Fruit fly (Drosophila melanogaster): ENCODE results near the gene CG42828.

Gene CG42828

DNA sequence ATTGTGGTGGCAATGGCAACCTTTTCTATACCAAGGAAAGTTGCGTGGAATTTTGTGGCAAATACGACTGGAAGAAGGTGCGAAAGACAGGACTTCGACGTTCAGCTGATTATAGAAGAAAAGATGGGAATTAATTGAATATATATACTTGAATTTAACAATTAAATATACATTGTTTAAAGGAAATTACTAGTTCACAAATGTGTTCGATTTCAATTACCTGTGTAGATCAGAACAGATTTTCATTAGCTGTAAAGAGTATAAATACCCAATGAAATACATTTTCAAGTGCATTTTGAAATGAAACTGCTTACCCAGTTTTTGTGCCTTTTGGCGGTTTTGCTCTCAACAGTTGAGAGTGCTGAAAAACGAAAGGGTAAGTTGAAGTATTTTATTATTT, at the start of gene CG42828:
TSS of gene CG42828 (plus strand) at position 301 of the 400 bp plus-strand sequence.
- TF ChIP-seq CTCF (optimal IDR thresholded peaks at IDR 0.05) (no peak), CG8478 (optimal IDR thresholded peaks at IDR 0.05) (no peak)

DNA sequence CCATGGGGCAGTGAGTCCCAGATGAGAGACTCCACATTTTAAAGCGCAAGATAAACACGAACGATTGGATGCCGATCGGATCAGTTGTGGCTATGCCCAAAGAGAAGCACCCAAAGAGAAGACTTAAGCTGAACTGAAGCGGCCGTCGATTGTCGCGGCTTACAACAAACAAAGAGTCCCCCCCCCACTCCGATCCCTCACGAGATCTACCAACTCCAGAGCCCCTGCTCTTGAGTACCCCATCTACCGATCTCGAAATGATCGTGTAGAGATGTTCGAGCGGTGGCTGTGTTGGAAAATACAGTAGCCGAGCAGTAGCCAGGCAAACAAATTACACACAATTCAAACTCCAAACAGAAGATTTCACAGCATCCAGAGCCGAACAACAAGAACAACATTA, 47.8 kb upstream of the CG42828 start:
- TF ChIP-seq CTCF (optimal IDR thresholded peaks at IDR 0.05) (no peak), CG8478 (optimal IDR thresholded peaks at IDR 0.05) (no peak)

DNA sequence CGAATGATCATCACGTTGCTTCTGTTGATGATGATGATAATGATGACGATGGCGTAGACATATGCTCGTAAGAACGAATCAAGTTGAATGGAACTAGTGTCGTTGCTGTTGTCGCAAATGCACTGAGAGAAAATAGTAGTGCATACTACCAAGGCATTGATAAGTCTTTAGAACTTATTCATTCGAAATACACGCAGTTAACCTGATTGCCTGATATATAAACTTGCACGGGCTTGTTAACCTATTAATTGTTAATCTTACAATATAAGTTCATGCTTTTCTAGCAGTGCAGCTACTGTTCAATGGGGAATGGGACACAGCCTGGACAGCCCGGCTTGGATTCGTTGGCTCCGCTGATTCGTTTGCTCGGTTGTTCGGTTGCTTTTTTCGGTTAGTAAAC, 47.2 kb upstream of the CG42828 start:
- no peak for TF ChIP-seq CTCF (optimal IDR thresholded peaks at IDR 0.05)
- no peak for TF ChIP-seq CG8478 (optimal IDR thresholded peaks at IDR 0.05)

DNA sequence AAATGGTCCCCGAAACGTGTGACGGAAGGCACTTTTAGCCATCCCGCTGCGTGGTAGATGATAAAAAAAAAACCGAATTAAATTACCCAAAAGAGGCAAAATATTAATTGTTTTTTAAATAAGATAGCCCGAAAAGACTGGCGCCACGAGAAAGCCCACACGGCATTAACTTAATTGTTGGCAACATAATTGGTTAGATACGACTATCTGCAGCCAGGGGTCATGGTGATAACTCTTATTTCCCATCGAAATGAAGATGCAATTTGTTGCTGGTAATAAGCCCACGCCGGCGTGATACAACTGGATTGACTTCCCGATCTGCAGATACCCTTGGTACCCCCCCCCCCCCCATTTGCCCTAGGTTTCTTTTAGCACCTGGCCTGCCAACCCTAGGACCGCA, 45.8 kb upstream of the CG42828 start:
- TF ChIP-seq CTCF (optimal IDR thresholded peaks at IDR 0.05) (no peak), CG8478 (optimal IDR thresholded peaks at IDR 0.05) (no peak)

DNA sequence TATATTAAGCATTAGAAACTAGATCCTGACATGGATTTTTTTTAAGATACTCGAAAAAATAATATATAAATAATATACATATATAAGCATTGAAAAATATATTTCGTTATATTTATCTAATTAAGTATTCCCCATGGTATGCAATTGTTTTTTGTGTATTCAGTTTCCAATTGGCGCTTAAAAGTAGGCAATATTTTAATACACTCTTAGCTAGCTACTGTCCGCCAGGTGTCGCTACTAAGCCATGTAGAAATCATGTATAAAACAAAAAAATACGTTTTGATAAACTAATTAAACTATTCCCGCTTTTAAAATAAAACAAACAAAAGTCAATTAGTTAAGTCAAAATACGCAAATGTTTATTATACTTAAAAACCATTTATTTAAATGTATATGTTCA, 42.2 kb upstream of the CG42828 start:
- TF ChIP-seq CTCF (optimal IDR thresholded peaks at IDR 0.05): peak; percentile 74 to 93
- TF ChIP-seq CG8478 (optimal IDR thresholded peaks at IDR 0.05): no peak

DNA sequence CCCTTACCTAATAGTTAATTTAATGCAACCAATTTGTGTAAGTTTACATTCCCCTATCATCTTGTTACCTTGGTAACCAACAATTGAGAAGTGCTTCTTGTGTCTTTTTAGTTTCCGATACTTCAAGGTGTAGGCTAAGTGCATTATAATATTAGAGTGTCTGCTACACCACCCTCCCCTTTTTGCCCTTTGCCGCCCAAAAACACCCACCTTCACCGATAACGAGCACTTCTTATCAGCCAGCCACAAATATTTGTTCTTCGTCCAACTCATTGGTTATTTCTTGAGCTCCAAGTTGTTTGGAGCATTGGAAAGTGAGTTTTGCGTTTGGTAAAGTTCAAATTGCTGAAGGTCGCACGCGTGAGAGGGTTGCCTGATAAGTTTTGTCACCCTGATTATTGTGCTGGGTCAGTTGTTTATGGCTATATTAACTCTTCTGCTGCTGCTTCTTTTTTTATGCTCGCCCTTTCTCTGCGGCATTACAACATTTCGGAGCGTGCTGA, 41.6 kb upstream of the CG42828 start:
- TF ChIP-seq CG8478 (optimal IDR thresholded peaks at IDR 0.05): no peak
- TF ChIP-seq CTCF (optimal IDR thresholded peaks at IDR 0.05): no peak

DNA sequence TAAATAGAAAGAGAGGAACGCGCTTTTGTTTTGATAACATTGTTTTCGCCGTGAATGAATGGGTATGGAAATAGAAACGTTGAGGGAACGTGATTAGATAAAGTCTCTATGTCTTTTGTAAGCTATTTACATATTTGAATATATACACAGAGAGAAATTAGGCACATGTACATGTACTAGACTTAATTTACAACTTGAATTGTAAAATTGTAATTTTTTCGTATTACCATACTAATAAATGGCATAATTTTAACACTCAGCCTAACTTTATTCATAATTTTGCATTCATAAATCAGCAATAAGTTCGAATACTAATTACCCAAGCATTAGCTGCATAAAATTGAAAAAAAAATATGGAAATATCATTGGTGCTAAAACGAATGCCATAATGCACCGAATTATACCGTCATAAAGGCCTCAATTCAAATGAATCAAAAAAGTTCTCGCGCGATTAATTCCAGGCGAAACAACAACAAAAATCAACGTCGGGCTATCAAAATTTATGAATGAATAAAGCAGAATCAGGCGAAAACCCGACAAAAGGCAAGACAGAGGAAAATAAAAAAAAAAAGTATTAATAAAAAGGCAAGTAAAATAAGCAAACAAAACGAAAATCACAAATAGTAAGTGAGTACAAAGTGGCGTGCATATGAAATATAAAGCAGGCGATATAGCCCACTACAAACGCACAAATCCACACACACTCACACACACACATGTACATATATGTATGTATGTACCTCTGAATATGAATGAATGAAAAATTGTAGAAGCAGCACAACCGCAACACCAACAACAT, 40.8 kb upstream of the CG42828 start:
- no peak for TF ChIP-seq CTCF (optimal IDR thresholded peaks at IDR 0.05)
- TF ChIP-seq CG8478 (optimal IDR thresholded peaks at IDR 0.05): no peak

DNA sequence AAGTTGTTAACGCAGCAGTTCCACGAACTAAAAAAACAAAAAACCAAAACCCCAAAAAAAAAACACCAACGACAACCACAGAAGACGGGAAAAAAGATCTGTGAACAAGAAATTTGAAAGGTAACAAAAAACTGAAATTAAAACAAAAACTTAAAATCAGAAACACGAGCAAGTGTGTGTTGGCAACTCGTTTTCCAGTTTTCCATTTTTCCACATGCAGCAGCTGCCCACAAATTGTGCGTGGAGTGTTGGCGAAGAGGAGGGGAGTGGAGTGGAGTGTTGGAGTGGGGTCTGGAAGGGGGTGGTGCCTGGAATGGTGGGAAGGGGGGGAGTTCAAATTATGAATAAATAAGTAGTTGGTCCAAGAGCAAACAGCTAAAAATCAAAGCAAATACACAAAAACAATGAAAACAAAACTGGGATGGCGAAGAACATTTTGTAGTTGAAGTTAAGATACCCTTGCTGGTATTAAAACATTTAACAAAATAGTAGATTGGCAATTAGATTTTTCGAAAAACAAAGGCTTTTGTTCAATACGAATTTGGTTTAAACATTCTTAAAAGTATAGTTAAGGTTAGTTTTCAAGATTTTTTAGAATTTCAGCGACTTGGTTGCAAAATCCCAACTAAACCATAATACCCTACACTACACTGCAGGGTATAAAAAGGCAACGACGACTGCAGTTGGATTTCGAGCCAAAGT, 40.0 kb upstream of the CG42828 start:
- TF ChIP-seq CTCF (optimal IDR thresholded peaks at IDR 0.05) (no peak), CG8478 (optimal IDR thresholded peaks at IDR 0.05) (no peak)

DNA sequence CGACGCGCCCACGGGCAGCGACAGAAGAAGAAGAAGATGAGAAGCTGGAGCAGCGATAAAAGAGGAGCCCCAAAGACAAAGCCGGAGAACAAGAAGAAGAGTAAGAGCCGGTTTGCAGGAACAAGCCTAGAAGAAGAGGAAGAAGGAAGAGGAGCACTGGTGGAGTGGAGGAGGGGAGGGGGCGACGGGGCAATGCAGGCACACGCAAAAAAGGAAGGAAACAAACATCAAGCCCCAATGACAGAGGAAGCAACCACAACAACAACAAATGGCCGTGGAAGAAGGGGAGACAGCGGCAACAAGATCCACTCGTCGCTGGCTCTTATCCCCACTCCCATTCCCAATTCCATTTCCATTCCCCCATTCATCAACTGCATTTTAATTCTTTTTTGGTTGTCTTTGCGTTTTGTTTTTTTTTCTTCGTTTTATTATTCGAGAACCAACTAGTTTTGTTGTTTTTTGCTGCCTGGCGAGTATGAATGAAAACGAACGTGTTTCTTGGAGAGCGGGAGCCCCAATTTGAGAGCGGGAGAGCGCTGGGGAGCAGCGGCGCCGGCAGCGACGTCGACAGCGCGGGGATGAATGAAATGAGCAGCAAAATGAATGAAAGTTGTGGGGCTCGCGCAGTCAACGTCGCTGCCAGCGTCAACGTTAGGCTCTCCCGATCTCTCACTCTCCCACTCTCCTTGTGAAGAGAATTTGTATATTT, 39.3 kb upstream of the CG42828 start:
- no peak for TF ChIP-seq CTCF (optimal IDR thresholded peaks at IDR 0.05)
- no peak for TF ChIP-seq CG8478 (optimal IDR thresholded peaks at IDR 0.05)

DNA sequence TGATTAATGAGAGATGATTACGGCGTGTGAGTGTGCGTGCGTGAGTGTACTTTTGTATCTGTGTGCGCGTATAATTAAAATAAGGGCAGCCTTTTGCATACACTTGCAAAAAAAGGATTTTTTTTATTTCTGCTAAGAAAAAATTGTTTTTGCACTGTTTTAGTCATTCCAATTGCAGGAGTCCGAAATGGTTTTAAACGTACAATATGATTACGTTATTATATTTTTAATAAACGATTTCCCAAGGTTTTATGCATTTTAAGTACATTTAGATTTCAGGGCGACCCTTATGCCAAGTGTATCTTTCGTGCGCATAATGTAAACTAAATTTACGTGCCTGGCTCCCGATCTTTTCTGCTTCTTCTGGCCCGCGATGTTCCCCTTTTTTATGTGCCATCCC, 38.6 kb upstream of the CG42828 start:
- no peak for TF ChIP-seq CTCF (optimal IDR thresholded peaks at IDR 0.05)
- TF ChIP-seq CG8478 (optimal IDR thresholded peaks at IDR 0.05): no peak

DNA sequence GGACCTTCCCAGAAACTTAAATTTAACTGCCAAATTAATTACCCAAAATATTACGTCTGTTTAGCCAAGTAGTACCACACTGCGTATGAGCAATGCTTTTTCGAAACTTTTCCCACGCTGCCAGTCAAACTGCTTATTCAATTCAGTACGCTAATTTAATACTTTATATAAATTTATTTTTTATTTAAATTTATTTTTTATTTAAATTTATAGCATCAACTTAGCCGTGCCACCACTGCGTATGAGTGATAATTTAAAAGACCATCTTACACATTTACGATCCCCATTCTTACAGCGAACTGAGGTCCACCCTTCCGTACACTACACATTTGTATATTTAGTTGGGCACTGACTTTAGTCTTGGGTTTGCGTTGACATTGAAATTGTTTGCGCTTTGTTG, 37.9 kb upstream of the CG42828 start:
- TF ChIP-seq CTCF (optimal IDR thresholded peaks at IDR 0.05) (no peak), CG8478 (optimal IDR thresholded peaks at IDR 0.05) (no peak)

DNA sequence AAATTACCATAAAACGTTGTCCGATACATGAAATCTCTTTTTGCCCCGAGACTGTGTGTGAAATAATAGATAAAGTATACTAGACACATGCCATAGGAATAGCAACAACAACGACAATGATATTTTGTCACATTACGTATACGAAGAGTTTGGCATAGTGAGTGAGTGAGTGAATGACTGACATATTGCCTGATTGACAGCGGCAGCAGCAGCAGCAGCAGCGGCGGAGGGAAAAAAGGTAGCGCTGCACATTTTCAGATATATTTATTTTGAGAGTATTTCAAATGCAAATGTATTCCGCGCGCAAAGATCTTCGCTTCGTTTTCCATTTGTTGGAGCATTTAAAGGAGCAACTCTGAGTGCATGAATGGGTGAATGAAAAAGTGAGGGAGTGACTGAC, 37.0 kb upstream of the CG42828 start:
- TF ChIP-seq CTCF (optimal IDR thresholded peaks at IDR 0.05) (no peak), CG8478 (optimal IDR thresholded peaks at IDR 0.05) (no peak)

DNA sequence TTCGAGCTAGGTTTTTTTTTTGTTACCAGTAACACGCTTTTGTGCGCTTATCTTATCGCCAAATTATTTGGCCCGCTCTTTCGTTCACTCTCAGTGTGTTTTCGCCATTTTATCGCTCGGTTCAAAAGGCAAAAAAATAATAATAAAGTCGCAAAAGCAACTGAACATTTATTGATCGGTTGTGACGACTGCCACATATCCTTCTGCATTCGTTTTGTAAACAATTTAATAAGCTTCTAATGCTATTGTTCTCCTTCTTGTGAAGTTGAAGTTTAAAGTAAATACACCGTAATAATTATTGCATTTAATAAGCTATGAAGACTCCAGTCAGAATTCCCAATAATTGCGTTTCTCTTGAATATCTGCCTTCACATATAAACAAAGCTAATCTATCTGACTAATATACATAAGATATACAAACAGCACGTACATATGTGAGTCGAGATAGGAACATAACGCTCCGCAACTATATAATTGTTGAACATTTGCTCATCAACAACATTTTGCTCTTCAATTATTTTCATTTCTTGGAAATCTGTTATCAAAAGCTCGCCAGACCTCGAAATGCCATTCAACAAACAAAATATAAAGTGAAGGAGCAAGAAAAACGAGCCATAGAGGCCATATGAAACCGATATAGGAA, 36.2 kb upstream of the CG42828 start:
- no peak for TF ChIP-seq CG8478 (optimal IDR thresholded peaks at IDR 0.05)

DNA sequence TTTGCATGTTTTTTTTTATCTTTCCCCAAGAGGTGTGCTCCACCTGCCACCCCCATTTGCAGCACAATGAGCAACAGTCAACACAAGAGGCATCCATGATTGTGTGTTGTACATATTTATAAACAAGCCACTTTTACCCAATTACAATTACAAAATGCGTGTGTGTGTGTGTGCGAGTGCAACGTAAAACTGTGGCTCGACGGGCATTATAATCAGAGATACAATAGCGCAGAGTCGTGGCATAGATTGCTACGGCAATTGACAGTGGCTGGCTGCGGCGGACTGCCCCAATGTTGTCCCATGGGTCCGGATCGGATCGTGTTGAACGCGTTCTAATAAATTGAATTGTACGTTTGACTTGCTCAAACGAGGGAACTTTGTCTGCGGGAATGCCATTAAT, 35.2 kb upstream of the CG42828 start:
- no peak for TF ChIP-seq CG8478 (optimal IDR thresholded peaks at IDR 0.05)
- TF ChIP-seq CTCF (optimal IDR thresholded peaks at IDR 0.05): no peak

DNA sequence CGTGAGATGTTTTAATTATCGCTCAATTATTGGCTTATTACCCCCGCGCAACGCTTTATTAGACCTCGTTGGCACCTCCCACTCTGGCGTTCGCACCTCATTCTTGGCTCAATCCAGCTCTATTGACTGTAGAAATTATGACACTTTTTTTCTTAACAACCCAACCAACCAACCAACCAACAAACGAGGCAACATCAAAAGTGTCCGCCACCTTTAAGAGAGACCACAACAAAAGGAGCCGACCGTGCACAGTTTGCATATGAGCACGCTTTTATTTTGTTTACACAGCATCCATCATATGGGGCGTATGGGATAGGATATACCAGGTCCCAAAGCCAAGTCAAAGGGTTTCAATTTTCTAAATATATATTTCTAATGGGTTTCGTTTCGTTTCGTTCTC, 32.9 kb upstream of the CG42828 start:
- TF ChIP-seq CG8478 (optimal IDR thresholded peaks at IDR 0.05): no peak
- no peak for TF ChIP-seq CTCF (optimal IDR thresholded peaks at IDR 0.05)

Measured in S2 (cell line).